Worm (Caenorhabditis elegans): ENCODE data around the gene gst-11.

DNA sequence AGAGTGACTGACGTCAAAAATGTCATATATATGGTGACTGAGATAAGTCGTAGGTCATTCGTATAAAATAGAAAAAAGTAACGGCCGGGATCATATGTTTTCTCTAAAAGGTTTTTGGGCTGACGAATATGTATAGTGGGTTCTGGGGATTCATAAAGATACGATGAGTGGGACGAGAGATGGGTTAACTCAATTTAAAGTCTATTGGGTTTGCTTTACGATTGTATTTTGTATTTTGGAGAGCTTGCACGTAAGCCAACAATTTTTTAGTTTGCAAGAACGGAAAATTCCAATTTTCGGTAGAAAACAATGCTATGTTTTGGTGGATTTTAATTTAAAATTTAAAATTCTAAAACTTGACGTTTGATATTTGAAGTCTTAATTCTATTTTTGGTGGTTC lies 49.1 kb downstream of the gst-11 start:
- TF ChIP-seq nhr-28 (tag; optimal IDR thresholded peaks at IDR 0.05) (no peak), fos-1 (tag; optimal IDR thresholded peaks at IDR 0.05) (no peak), efl-3 (GFP tag; optimal IDR thresholded peaks at IDR 0.05) (no peak), nhr-12 (tag; optimal IDR thresholded peaks at IDR 0.05) (no peak), mdl-1 (tag; optimal IDR thresholded peaks at IDR 0.05) (no peak), lin-35 (GFP tag; optimal IDR thresholded peaks at IDR 0.05) (no peak), egl-27 (tag; optimal IDR thresholded peaks at IDR 0.05) (no peak)
